Fruit fly (Drosophila melanogaster): ENCODE results near the gene PIG-K.

PIG-K gene

DNA sequence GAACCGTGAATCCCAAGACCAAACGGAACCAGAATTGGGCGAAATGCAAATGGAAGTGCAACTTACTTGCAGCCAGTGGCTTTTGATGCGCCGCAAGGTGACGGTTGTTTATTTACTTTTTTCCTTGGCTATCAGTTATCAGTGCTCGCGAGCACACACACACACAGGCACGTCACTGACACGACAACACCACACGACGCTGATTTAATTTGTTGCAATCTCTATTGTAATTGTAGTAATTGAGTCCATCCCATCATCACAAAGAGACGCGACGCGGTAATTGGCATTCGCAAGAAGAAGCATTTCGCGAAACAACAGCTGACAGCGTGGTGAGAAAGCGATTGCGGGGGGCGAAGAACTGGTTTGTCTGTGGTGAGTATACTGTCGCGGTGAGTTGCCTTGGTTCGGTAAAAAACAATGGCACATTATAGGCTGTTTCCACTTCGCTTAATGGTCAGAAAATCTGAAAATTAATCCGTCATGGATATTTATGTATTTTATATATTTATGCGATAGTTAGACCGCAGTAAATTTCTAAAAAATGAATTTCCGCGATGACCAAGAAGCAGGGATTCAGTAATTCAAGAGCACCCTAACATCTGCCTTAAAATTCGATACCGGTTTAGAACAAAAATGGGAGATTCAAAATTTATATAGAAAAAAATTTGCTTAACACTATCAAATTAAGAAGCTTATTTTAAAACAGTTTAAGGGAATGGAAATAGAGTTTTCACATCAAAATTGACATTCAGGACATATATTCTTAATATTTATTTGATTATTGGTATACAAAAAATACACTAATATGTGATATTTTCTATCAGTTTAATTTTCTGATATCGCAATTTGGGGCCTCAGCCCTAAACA, 33.0 kb upstream of the PIG-K start, which contains the start of the genes Actn and usp (continued):
- TF ChIP-seq Elba2 (GFP tag; optimal IDR thresholded peaks at IDR 0.05) (no peak), dm (GFP tag; optimal IDR thresholded peaks at IDR 0.05) (no peak), bcd (GFP tag; optimal IDR thresholded peaks at IDR 0.05) (peak; percentile 31), CG13894 (tag; optimal IDR thresholded peaks at IDR 0.05) (no peak), nmo (GFP tag; optimal IDR thresholded peaks at IDR 0.05) (peak; percentile 44), schlank (tag; optimal IDR thresholded peaks at IDR 0.05) (no peak), HmgZ (tag; optimal IDR thresholded peaks at IDR 0.05) (peak; percentile 30), CG32532 (GFP tag; IDR thresholded peaks at IDR 0.05) (0 out of 2 replicates have a peak, but pooled peaks have one; percentile 10), CG16779 (GFP tag; IDR thresholded peaks at IDR 0.05) (no peak), Fer2 (tag; optimal IDR thresholded peaks at IDR 0.05) (no peak), tll (GFP tag; optimal IDR thresholded peaks at IDR 0.05) (no peak), salm (tag; optimal IDR thresholded peaks at IDR 0.05) (no peak), CG14014 (GFP tag; IDR thresholded peaks at IDR 0.05) (peak; percentile 51; the same call in 1 of the 2 replicates), zfh1 (GFP tag; IDR thresholded peaks at IDR 0.05) (peak; percentile 13; the same call in 1 of the 3 replicates), CG13287 (GFP tag; IDR thresholded peaks at IDR 0.05; ENCODE audit: partially characterized antibody) (peak; percentile 45), inv (GFP tag; IDR thresholded peaks at IDR 0.05; ENCODE audit: partially characterized antibody) (no peak), ara (GFP tag; IDR thresholded peaks at IDR 0.05) (no peak), CG14710 (tag; optimal IDR thresholded peaks at IDR 0.05) (peak; percentile 47), oc (tag; optimal IDR thresholded peaks at IDR 0.05) (peak; percentile 11), CG4360 (GFP tag; IDR thresholded peaks at IDR 0.05) (no peak), Dfd (GFP tag; optimal IDR thresholded peaks at IDR 0.05) (peak in 1 of 2 experiments; percentile 48), her (GFP tag; optimal IDR thresholded peaks at IDR 0.05) (no peak), CG33557 (GFP tag; optimal IDR thresholded peaks at IDR 0.05) (no peak), CG18764 (GFP tag; optimal IDR thresholded peaks at IDR 0.05) (no peak), CG15479 (GFP tag; optimal IDR thresholded peaks at IDR 0.05) (peak; percentile 16), pb (GFP tag; optimal IDR thresholded peaks at IDR 0.05) (no peak), emc (GFP tag; optimal IDR thresholded peaks at IDR 0.05) (no peak), D19B (GFP tag; optimal IDR thresholded peaks at IDR 0.05) (no peak), onecut (GFP tag; IDR thresholded peaks at IDR 0.05) (no peak), az2 (GFP tag; optimal IDR thresholded peaks at IDR 0.05) (no peak), tup (GFP tag; optimal IDR thresholded peaks at IDR 0.05) (no peak), trem (tag; optimal IDR thresholded peaks at IDR 0.05) (peak; percentile 56), z (GFP tag; IDR thresholded peaks at IDR 0.05) (no peak), CG9215 (GFP tag; IDR thresholded peaks at IDR 0.05) (no peak), CG17912 (GFP tag; optimal IDR thresholded peaks at IDR 0.05) (no peak), pita (GFP tag; optimal IDR thresholded peaks at IDR 0.05) (no peak), CG31441 (GFP tag; IDR thresholded peaks at IDR 0.05) (peak; percentile 50), Ssrp (tag; optimal IDR thresholded peaks at IDR 0.05) (no peak), Tbp (GFP tag; optimal IDR thresholded peaks at IDR 0.05) (no peak), CG18619 (GFP tag; optimal IDR thresholded peaks at IDR 0.05) (no peak), Hand (GFP tag; optimal IDR thresholded peaks at IDR 0.05) (no peak), CG10654 (GFP tag; optimal IDR thresholded peaks at IDR 0.05) (no peak), ash1 (GFP tag; optimal IDR thresholded peaks at IDR 0.05) (no peak), HLH54F (GFP tag; optimal IDR thresholded peaks at IDR 0.05) (no peak), CG1603 (tag; optimal IDR thresholded peaks at IDR 0.05) (peak; percentile 49), Meics (GFP tag; optimal IDR thresholded peaks at IDR 0.05) (peak; percentile 22), peb (GFP tag; IDR thresholded peaks at IDR 0.05) (no peak), cas (GFP tag; IDR thresholded peaks at IDR 0.05) (no peak), CG17802 (tag; optimal IDR thresholded peaks at IDR 0.05) (peak; percentile 83)
